Worm (Caenorhabditis elegans): Measurements from ENCODE around the gene Y13C8A.1.

Y13C8A.1 gene

ce11 chrX:16930663-16931097 lies 47.2 kb downstream of the Y13C8A.1 start (continued):
- TF ChIP-seq ztf-7 (tag; optimal IDR thresholded peaks at IDR 0.05), result peak; percentile 55
- peak; percentile 61; the same call in 1 of the 2 replicates for TF ChIP-seq vab-7 (GFP tag; IDR thresholded peaks at IDR 0.05)
- no peak for TF ChIP-seq T20F7.1 (GFP tag; optimal IDR thresholded peaks at IDR 0.05)
- peak; percentile 99 for TF ChIP-seq aha-1 (tag)
- TF ChIP-seq fkh-10 (GFP tag; optimal IDR thresholded peaks at IDR 0.05), result no peak
- TF ChIP-seq lin-38 (GFP tag; IDR thresholded peaks at IDR 0.05), result peak; percentile 42
- no peak for TF ChIP-seq pqm-1 (tag; optimal IDR thresholded peaks at IDR 0.05)
- TF ChIP-seq gei-8 (GFP tag; optimal IDR thresholded peaks at IDR 0.05), result no peak
- peak; percentile 56; the same call in 1 of the 2 replicates for TF ChIP-seq ctbp-1 (GFP tag; IDR thresholded peaks at IDR 0.05)
- TF ChIP-seq nhr-77 (tag; optimal IDR thresholded peaks at IDR 0.05), result peak; percentile 94
- no peak for TF ChIP-seq lin-39 (tag; optimal IDR thresholded peaks at IDR 0.05)
- peak; percentile 95 for TF ChIP-seq lim-7 (GFP tag; IDR thresholded peaks at IDR 0.05)
- TF ChIP-seq F44E2.7 (GFP tag; IDR thresholded peaks at IDR 0.05), result peak; percentile 80; the same call in 1 of the 2 replicates
- TF ChIP-seq F10B5.3 (tag; optimal IDR thresholded peaks at IDR 0.05), result no peak
- TF ChIP-seq T26A8.4 (GFP tag; IDR thresholded peaks at IDR 0.05), result peak; percentile 78
- TF ChIP-seq nhr-28 (tag; optimal IDR thresholded peaks at IDR 0.05), result peak; percentile 49
- peak; percentile 67 for TF ChIP-seq Y48G9A.11 (GFP tag; IDR thresholded peaks at IDR 0.05)
- peak; percentile 70; the same call in 1 of the 2 replicates for TF ChIP-seq ceh-20 (GFP tag; IDR thresholded peaks at IDR 0.05)
- TF ChIP-seq hlh-30 (tag; optimal IDR thresholded peaks at IDR 0.05; ENCODE audit: insufficient read depth), result peak; percentile 39
- TF ChIP-seq nhr-42 (GFP tag; IDR thresholded peaks at IDR 0.05), result peak; percentile 83
- TF ChIP-seq R02D3.7 (tag; optimal IDR thresholded peaks at IDR 0.05), result peak; percentile 40
- no peak for TF ChIP-seq fos-1 (tag; optimal IDR thresholded peaks at IDR 0.05)
- peak; percentile 90 for TF ChIP-seq lin-13 (GFP tag; optimal IDR thresholded peaks at IDR 0.05)
- no peak for TF ChIP-seq daf-19 (GFP tag; conservative IDR thresholded peaks at IDR 0.05)
- peak; percentile 8 for TF ChIP-seq nhr-48 (tag; optimal IDR thresholded peaks at IDR 0.05)
- no peak for TF ChIP-seq snpc-4 (tag; optimal IDR thresholded peaks at IDR 0.05)
- no peak for TF ChIP-seq nhr-25 (tag; optimal IDR thresholded peaks at IDR 0.05; ENCODE audit: borderline replicate concordance, insufficient read depth)
- TF ChIP-seq madf-9 (GFP tag; conservative IDR thresholded peaks at IDR 0.05), result peak; percentile 77
- TF ChIP-seq ZK337.2 (GFP tag; IDR thresholded peaks at IDR 0.05), result peak; percentile 71
- no peak for TF ChIP-seq daf-12 (tag; optimal IDR thresholded peaks at IDR 0.05)
- peak; percentile 93 for TF ChIP-seq zfp-3 (GFP tag; conservative IDR thresholded peaks at IDR 0.05)
- TF ChIP-seq D1046.2 (GFP tag; IDR thresholded peaks at IDR 0.05), result peak; percentile 73; the same call in 1 of the 2 replicates
- TF ChIP-seq nhr-102 (tag; optimal IDR thresholded peaks at IDR 0.05), result peak; percentile 34
- TF ChIP-seq hmg-1.1 (GFP tag; IDR thresholded peaks at IDR 0.05), result peak; percentile 48
- peak; percentile 65; the same call in 1 of the 2 replicates for TF ChIP-seq mxl-2 (GFP tag; conservative IDR thresholded peaks at IDR 0.05)
- TF ChIP-seq attf-4 (tag; optimal IDR thresholded peaks at IDR 0.05), result peak; percentile 11
- no peak for TF ChIP-seq unc-39 (tag; optimal IDR thresholded peaks at IDR 0.05)
- peak; percentile 58; the same call in 1 of the 2 replicates for TF ChIP-seq saeg-2 (GFP tag; IDR thresholded peaks at IDR 0.05)
- TF ChIP-seq mdl-1 (tag; optimal IDR thresholded peaks at IDR 0.05), result peak in 1 of 2 experiments; percentile 11
- no peak for TF ChIP-seq lir-3 (tag; optimal IDR thresholded peaks at IDR 0.05)
- no peak for TF ChIP-seq egl-27 (tag; optimal IDR thresholded peaks at IDR 0.05)
- peak; percentile 67 for TF ChIP-seq nhr-11 (tag; optimal IDR thresholded peaks at IDR 0.05)
- TF ChIP-seq dmd-6 (GFP tag; IDR thresholded peaks at IDR 0.05), result peak; percentile 45
- TF ChIP-seq rbr-2 (tag; optimal IDR thresholded peaks at IDR 0.05), result no peak
- TF ChIP-seq set-16 (GFP tag; IDR thresholded peaks at IDR 0.05), result no peak
- no peak for TF ChIP-seq lin-15B (tag; optimal IDR thresholded peaks at IDR 0.05)
- peak; percentile 76 for TF ChIP-seq nhr-41 (GFP tag; IDR thresholded peaks at IDR 0.05)
- no peak for TF ChIP-seq ceh-82 (tag; optimal IDR thresholded peaks at IDR 0.05)
- peak; percentile 44; the same call in 1 of the 2 replicates for TF ChIP-seq zip-11 (GFP tag; IDR thresholded peaks at IDR 0.05)
- 0 out of 2 replicates have a peak, but pooled peaks have one; percentile 67 for TF ChIP-seq tag-97 (GFP tag; IDR thresholded peaks at IDR 0.05)
- TF ChIP-seq Y5F2A.4 (GFP tag; optimal IDR thresholded peaks at IDR 0.05), result peak; percentile 44
- peak; percentile 81 for TF ChIP-seq mdt-29 (GFP tag; IDR thresholded peaks at IDR 0.05)
